Worm (Caenorhabditis elegans): ENCODE data around the gene ced-3.

- TF ChIP-seq xbp-1 (tag; optimal IDR thresholded peaks at IDR 0.05), result no peak
- TF ChIP-seq rnt-1 (tag; optimal IDR thresholded peaks at IDR 0.05), result no peak
- no peak for TF ChIP-seq nhr-47 (tag; optimal IDR thresholded peaks at IDR 0.05)
- TF ChIP-seq elt-2 (tag; optimal IDR thresholded peaks at IDR 0.05), result no peak
These were observed 10.5 kb upstream of the ced-3 start, which contains the start of gene cho-1 for ce11 chrIV:13214466-13214865.

Measured in whole organism, L1 larva.